Fruit fly (Drosophila melanogaster) whole organism, embryonic: ENCODE results near the gene CG14961.

Source experiments
- Aef1 ChIP-seq: fragments of 200-800 bp; sonication (Bioruptor generic); IDR thresholded peaks from 3 replicates; pipeline ENCODE4 v1.3.6; 2022; ENCODE audit warnings: missing biosample characterization, missing genetic modification characterization
- Asciz ChIP-seq: fragments of 200-800 bp; sonication (Bioruptor generic); optimal IDR thresholded peaks from 2 replicates; lab custom pipeline; 2017; ENCODE audit warnings: missing biosample characterization, mild to moderate bottlenecking, missing genetic modification characterization, missing genetic modification reagents
- Atf3 ChIP-seq: fragments of 200-800 bp; sonication (Bioruptor generic); optimal IDR thresholded peaks from 3 replicates; lab custom pipeline; 2016; ENCODE audit warnings: missing biosample characterization, missing genetic modification characterization
- CG10321 ChIP-seq: fragments of 200-800 bp; sonication (Bioruptor generic); IDR thresholded peaks from 2 replicates; pipeline ENCODE4 v1.3.6; 2022; ENCODE audit warnings: missing biosample characterization, missing genetic modification characterization
- CG10979 ChIP-seq: fragments of 200-800 bp; sonication (Bioruptor generic); optimal IDR thresholded peaks from 2 replicates; lab custom pipeline; 2018; ENCODE audit warnings: missing biosample characterization, mild to moderate bottlenecking, missing genetic modification characterization, moderate library complexity
- CG11093 ChIP-seq: fragments of 200-800 bp; sonication (Bioruptor generic); IDR thresholded peaks from 3 replicates; pipeline ENCODE4 v1.3.6; 2022; ENCODE audit warnings: missing biosample characterization, missing genetic modification characterization
- CG13424 ChIP-seq: fragments of 200-800 bp; sonication (Bioruptor generic); optimal IDR thresholded peaks from 2 replicates; lab custom pipeline; 2019; ENCODE audit warnings: missing biosample characterization, mild to moderate bottlenecking, missing genetic modification characterization, moderate library complexity
- CG14050 ChIP-seq: fragments of 200-800 bp; sonication (Bioruptor generic); IDR thresholded peaks from 3 replicates; pipeline ENCODE4 v1.3.6; 2022; ENCODE audit warnings: missing biosample characterization, missing genetic modification characterization
- CG14667 ChIP-seq: fragments of 200-800 bp; sonication (Bioruptor generic); IDR thresholded peaks from 2 replicates; pipeline ENCODE4 v1.3.6; 2022; ENCODE audit warnings: missing biosample characterization, missing genetic modification characterization
- CG15601 ChIP-seq: fragments of 200-800 bp; sonication (Bioruptor generic); optimal IDR thresholded peaks from 3 replicates; lab custom pipeline; 2019; ENCODE audit warnings: missing biosample characterization, mild to moderate bottlenecking, missing genetic modification characterization, moderate library complexity
- CG1647 ChIP-seq: fragments of 200-800 bp; sonication (Bioruptor generic); optimal IDR thresholded peaks from 3 replicates; lab custom pipeline; 2016; ENCODE audit warnings: missing biosample characterization, missing genetic modification characterization
- CG16815 ChIP-seq: fragments of 200-800 bp; sonication (Bioruptor generic); optimal IDR thresholded peaks from 3 replicates; lab custom pipeline; 2017; ENCODE audit warnings: missing biosample characterization, mild to moderate bottlenecking, missing genetic modification characterization
- CG17829 ChIP-seq: fragments of 200-800 bp; optimal IDR thresholded peaks from 2 replicates; lab custom pipeline; 2019; ENCODE audit warnings: missing biosample characterization, mild to moderate bottlenecking, missing genetic modification characterization, moderate library complexity
- CG1832 ChIP-seq: fragments of 200-800 bp; sonication (Bioruptor generic); optimal IDR thresholded peaks from 2 replicates; lab custom pipeline; 2017; ENCODE audit warnings: missing biosample characterization, mild to moderate bottlenecking, missing genetic modification characterization, inconsistent platforms
- CG18619 ChIP-seq: fragments of 200-800 bp; sonication (Bioruptor generic); optimal IDR thresholded peaks from 3 replicates; lab custom pipeline; 2017; ENCODE audit warnings: missing biosample characterization, mild to moderate bottlenecking, missing genetic modification characterization
- CG2116 ChIP-seq: fragments of 200-800 bp; sonication (Bioruptor generic); optimal IDR thresholded peaks from 3 replicates; lab custom pipeline; 2018; ENCODE audit warnings: missing biosample characterization, mild to moderate bottlenecking, missing genetic modification characterization
- CG2129 ChIP-seq: fragments of 200-800 bp; sonication (Bioruptor generic); IDR thresholded peaks from 2 replicates; pipeline ENCODE4 v1.3.6; 2022; ENCODE audit warnings: missing biosample characterization, missing genetic modification characterization; ENCODE audit not compliant: partially characterized antibody
- CG32532 ChIP-seq: fragments of 200-800 bp; sonication (Bioruptor generic); IDR thresholded peaks from 2 replicates; pipeline ENCODE4 v1.3.6; 2022; ENCODE audit warnings: missing biosample characterization, missing genetic modification characterization
- CG34376 ChIP-seq: fragments of 200-800 bp; sonication (Bioruptor generic); optimal IDR thresholded peaks from 2 replicates; lab custom pipeline; 2018; ENCODE audit warnings: missing biosample characterization, mild to moderate bottlenecking, missing genetic modification characterization
- Dbx ChIP-seq: fragments of 200-800 bp; sonication (Bioruptor generic); IDR thresholded peaks from 3 replicates; pipeline ENCODE4 v1.3.6; 2022; ENCODE audit warnings: missing biosample characterization, missing genetic modification characterization
- Dip3 ChIP-seq: fragments of 200-800 bp; sonication (Bioruptor generic); optimal IDR thresholded peaks from 3 replicates; lab custom pipeline; 2016; ENCODE audit warnings: missing biosample characterization, missing genetic modification characterization
- E2f2 ChIP-seq: fragments of 200-800 bp; sonication (Bioruptor generic); IDR thresholded peaks from 2 replicates; pipeline ENCODE4 v1.3.6; 2022; ENCODE audit warnings: missing biosample characterization, missing genetic modification characterization
- Ets97D ChIP-seq: fragments of 200-800 bp; sonication (Bioruptor generic); optimal IDR thresholded peaks from 3 replicates; lab custom pipeline; 2016; ENCODE audit warnings: missing biosample characterization, missing genetic modification characterization
- Fer1 ChIP-seq: fragments of 200-800 bp; sonication (Bioruptor generic); optimal IDR thresholded peaks from 2 replicates; lab custom pipeline; 2017; ENCODE audit warnings: missing biosample characterization, mild to moderate bottlenecking, missing genetic modification characterization
- HHEX ChIP-seq: fragments of 200-800 bp; sonication (Bioruptor generic); optimal IDR thresholded peaks from 3 replicates; lab custom pipeline; 2017; ENCODE audit warnings: missing biosample characterization, mild to moderate bottlenecking, missing genetic modification characterization, missing genetic modification reagents
- Poxn ChIP-seq: fragments of 200-800 bp; sonication (Bioruptor generic); IDR thresholded peaks from 2 replicates; pipeline ENCODE4 v1.3.6; 2022; ENCODE audit warnings: missing biosample characterization, missing genetic modification characterization
- Stat92E ChIP-seq, 3 experiments: fragments of >200 bp in 2 of 3; fragments of 200-800 bp in 1 of 3; sonication (Bioruptor generic) in 1 of 3; optimal IDR thresholded peaks; 2 replicates each; lab custom pipeline; 2017 to 2019; ENCODE audit warnings: missing biosample characterization in 3 of 3, missing genetic modification characterization in 3 of 3, mild to moderate bottlenecking in 1 of 3, moderate library complexity in 1 of 3
- al ChIP-seq: fragments of 200-800 bp; sonication (Bioruptor generic); IDR thresholded peaks from 2 replicates; pipeline ENCODE4 v1.3.6; 2022; ENCODE audit warnings: missing biosample characterization, missing genetic modification characterization
- ato ChIP-seq: fragments of 200-800 bp; sonication (Bioruptor generic); IDR thresholded peaks from 2 replicates; pipeline ENCODE4 v1.3.6; 2022; ENCODE audit warnings: missing biosample characterization, missing genetic modification characterization; ENCODE audit not compliant: partially characterized antibody
- bcd ChIP-seq: fragments of 200-800 bp; sonication (Bioruptor generic); optimal IDR thresholded peaks from 2 replicates; lab custom pipeline; 2017; ENCODE audit warnings: missing biosample characterization, mild to moderate bottlenecking, missing genetic modification characterization
- danr ChIP-seq: fragments of 200-800 bp; sonication (Bioruptor generic); IDR thresholded peaks from 2 replicates; pipeline ENCODE4 v1.3.6; 2022; ENCODE audit warnings: missing biosample characterization, missing genetic modification characterization
- dysf ChIP-seq: fragments of 200-800 bp; sonication (Bioruptor generic); IDR thresholded peaks from 3 replicates; pipeline ENCODE4 v1.3.6; 2022; ENCODE audit warnings: missing biosample characterization, missing genetic modification characterization
- grau ChIP-seq: fragments of 200-800 bp; optimal IDR thresholded peaks from 3 replicates; lab custom pipeline; 2019; ENCODE audit warnings: missing biosample characterization, mild to moderate bottlenecking, missing genetic modification characterization, moderate library complexity
- ham ChIP-seq: fragments of 200-800 bp; sonication (Bioruptor generic); IDR thresholded peaks from 2 replicates; pipeline ENCODE4 v1.3.6; 2022; ENCODE audit warnings: missing biosample characterization, missing genetic modification characterization
- hb ChIP-seq: fragments of 200-800 bp; sonication (Bioruptor generic); IDR thresholded peaks from 3 replicates; pipeline ENCODE4 v1.3.6; 2022; ENCODE audit warnings: missing biosample characterization, missing genetic modification characterization; ENCODE audit not compliant: partially characterized antibody
- hbn ChIP-seq: fragments of 200-800 bp; sonication (Bioruptor generic); IDR thresholded peaks from 2 replicates; pipeline ENCODE4 v1.3.6; 2022; ENCODE audit warnings: missing biosample characterization, missing genetic modification characterization; ENCODE audit not compliant: partially characterized antibody
- jing ChIP-seq: fragments of 200-800 bp; sonication (Bioruptor generic); optimal IDR thresholded peaks from 2 replicates; lab custom pipeline; 2018; ENCODE audit warnings: missing biosample characterization, mild to moderate bottlenecking, missing genetic modification characterization
- klu ChIP-seq: fragments of 200-800 bp; sonication (Bioruptor generic); IDR thresholded peaks from 2 replicates; pipeline ENCODE4 v1.3.6; 2022; ENCODE audit warnings: missing biosample characterization, missing genetic modification characterization
- nerfin-2 ChIP-seq: fragments of 200-800 bp; sonication (Bioruptor generic); IDR thresholded peaks from 2 replicates; pipeline ENCODE4 v1.3.6; 2022; ENCODE audit warnings: missing biosample characterization, missing genetic modification characterization; ENCODE audit not compliant: partially characterized antibody
- pita ChIP-seq: fragments of 200-800 bp; sonication (Bioruptor generic); optimal IDR thresholded peaks from 2 replicates; lab custom pipeline; 2017; ENCODE audit warnings: missing biosample characterization, mild to moderate bottlenecking, missing genetic modification characterization
- psq ChIP-seq: fragments of 200-800 bp; sonication (Bioruptor generic); optimal IDR thresholded peaks from 2 replicates; lab custom pipeline; 2017; ENCODE audit warnings: missing biosample characterization, missing genetic modification characterization
- pzg ChIP-seq: fragments of 200-800 bp; sonication (Bioruptor generic); optimal IDR thresholded peaks from 3 replicates; lab custom pipeline; 2018; ENCODE audit warnings: missing biosample characterization, mild to moderate bottlenecking, missing genetic modification characterization, moderate library complexity
- row ChIP-seq: fragments of 200-800 bp; sonication (Bioruptor generic); IDR thresholded peaks from 3 replicates; pipeline ENCODE4 v1.3.6; 2022; ENCODE audit warnings: missing biosample characterization, missing genetic modification characterization
- sisA ChIP-seq: fragments of 200-800 bp; sonication (Bioruptor generic); IDR thresholded peaks from 2 replicates; pipeline ENCODE4 v1.3.6; 2022; ENCODE audit warnings: missing biosample characterization, missing genetic modification characterization
- tll ChIP-seq, 2 experiments: fragments of 200-800 bp in 1 of 2; fragments of >200 bp in 1 of 2; sonication (Bioruptor generic) in 1 of 2; optimal IDR thresholded peaks; 2 replicates each; lab custom pipeline; 2017 to 2019; ENCODE audit warnings: missing biosample characterization in 2 of 2, missing genetic modification characterization in 2 of 2, mild to moderate bottlenecking in 1 of 2, moderate library complexity in 1 of 2
- vnd ChIP-seq: fragments of 200-800 bp; sonication (Bioruptor generic); IDR thresholded peaks from 3 replicates; pipeline ENCODE4 v1.3.6; 2022; ENCODE audit warnings: missing biosample characterization, missing genetic modification characterization; ENCODE audit not compliant: partially characterized antibody
- zen ChIP-seq: fragments of 200-800 bp; sonication (Bioruptor generic); optimal IDR thresholded peaks from 3 replicates; lab custom pipeline; 2018; ENCODE audit warnings: missing biosample characterization, mild to moderate bottlenecking, missing genetic modification characterization, moderate library complexity
- zf30C ChIP-seq: fragments of 200-800 bp; sonication (Bioruptor generic); optimal IDR thresholded peaks from 3 replicates; lab custom pipeline; 2018; ENCODE audit warnings: missing biosample characterization, mild to moderate bottlenecking, missing genetic modification characterization
- zfh1 ChIP-seq: fragments of 200-800 bp; sonication (Bioruptor generic); IDR thresholded peaks from 3 replicates; pipeline ENCODE4 v1.3.6; 2022; ENCODE audit warnings: missing biosample characterization, missing genetic modification characterization

The CG14961 gene

DNA sequence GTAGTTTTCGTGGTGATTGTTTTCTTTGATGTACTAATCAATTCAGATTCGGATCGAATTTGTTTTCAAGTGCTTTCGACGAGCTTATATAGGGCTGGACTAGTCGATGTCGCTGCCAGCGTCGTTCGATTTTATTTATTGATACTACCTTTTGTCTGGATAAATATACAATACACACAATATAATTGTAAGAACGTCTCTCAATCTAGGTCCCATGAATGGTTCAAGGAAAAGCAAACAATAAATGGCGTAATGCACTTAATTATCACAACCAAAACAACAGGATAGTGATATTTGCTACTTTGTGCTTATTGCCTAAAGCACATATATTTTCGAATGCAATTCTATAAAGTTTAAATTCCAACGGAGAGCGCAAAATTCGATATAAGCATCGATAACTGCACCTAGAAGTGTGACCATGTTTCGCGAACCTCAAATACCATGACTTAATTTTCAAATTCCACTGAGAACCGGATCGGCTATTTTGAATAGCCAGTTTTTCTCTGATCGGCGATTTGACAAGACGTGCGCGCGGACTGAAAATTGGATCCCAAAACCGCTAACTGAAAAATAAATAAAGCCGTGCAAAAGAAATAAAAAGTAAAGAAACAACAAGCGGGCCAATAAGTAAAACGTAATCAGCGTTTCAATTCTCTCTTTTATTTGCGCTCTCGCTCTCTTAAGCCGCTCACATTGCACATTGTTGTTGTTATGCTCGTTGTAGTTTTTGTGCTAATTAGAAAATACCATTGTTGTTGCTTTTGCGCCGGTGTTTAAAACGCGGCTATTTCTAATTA is 6.7 kb downstream of the CG14961 start, which contains the start of the genes Drsl6 and kst (continued):
- no peak for TF ChIP-seq CG1832
- TF ChIP-seq tll (GFP tag; optimal IDR thresholded peaks at IDR 0.05; lab: Kevin White, UChicago) = no peak
- no peak for TF ChIP-seq pita (GFP tag; lab: Kevin White, UChicago)
- TF ChIP-seq zf30C (GFP tag; lab: Kevin White, UChicago) = peak; percentile 33
- TF ChIP-seq hb = no peak
- TF ChIP-seq CG10321 = 0 out of 2 replicates have a peak, but pooled peaks have one; percentile 20
- peak; percentile 31 for TF ChIP-seq grau (tag; lab: Kevin White, UChicago)
- no peak for TF ChIP-seq zfh1 (GFP tag; lab: Robert Waterston, UW)
- peak; percentile 45 for TF ChIP-seq CG17829 (tag; lab: Kevin White, UChicago)
- TF ChIP-seq bcd (GFP tag; lab: Kevin White, UChicago) = peak; percentile 24
- TF ChIP-seq row (GFP tag; lab: Robert Waterston, UW) = peak; percentile 24; the same call in 1 of the 3 replicates
- no peak for TF ChIP-seq klu (GFP tag; lab: Robert Waterston, UW)
- TF ChIP-seq hbn (GFP tag; lab: Robert Waterston, UW) = peak; percentile 47; the same call in 1 of the 2 replicates
- no peak for TF ChIP-seq sisA (GFP tag; lab: Robert Waterston, UW)
- TF ChIP-seq Asciz (GFP tag; lab: Kevin White, UChicago) = no peak
- TF ChIP-seq CG10979 (tag; lab: Kevin White, UChicago) = no peak
- TF ChIP-seq E2f2 (GFP tag; lab: Robert Waterston, UW) = peak; percentile 91
- no peak for TF ChIP-seq ato
- peak; percentile 65 for TF ChIP-seq CG2116 (GFP tag; lab: Kevin White, UChicago)
- TF ChIP-seq pzg = peak; percentile 77
- TF ChIP-seq HHEX (GFP tag; lab: Kevin White, UChicago) = no peak
- no peak for TF ChIP-seq CG14050
- TF ChIP-seq Aef1 (GFP tag; lab: Robert Waterston, UW) = no peak
- TF ChIP-seq CG32532 = no peak
- peak; percentile 0 for TF ChIP-seq jing (GFP tag; lab: Kevin White, UChicago)
- no peak for TF ChIP-seq Poxn (GFP tag; lab: Robert Waterston, UW)
- no peak for TF ChIP-seq Stat92E (GFP tag; optimal IDR thresholded peaks at IDR 0.05; lab: Kevin White, UChicago)
- no peak for TF ChIP-seq dysf (GFP tag; lab: Robert Waterston, UW)
- TF ChIP-seq nerfin-2 = no peak
- TF ChIP-seq Dbx = peak; percentile 33; the same call in 1 of the 3 replicates
- no peak for TF ChIP-seq Dip3 (GFP tag; lab: Kevin White, UChicago)
- no peak for TF ChIP-seq CG16815 (GFP tag; lab: Kevin White, UChicago)
- TF ChIP-seq Atf3 (GFP tag; lab: Kevin White, UChicago) = no peak
- TF ChIP-seq Ets97D (GFP tag; lab: Kevin White, UChicago) = peak; percentile 41
- TF ChIP-seq al (GFP tag; lab: Robert Waterston, UW) = no peak
- TF ChIP-seq CG34376 (GFP tag; lab: Kevin White, UChicago) = peak; percentile 62
- no peak for TF ChIP-seq CG18619 (GFP tag; lab: Kevin White, UChicago)
- TF ChIP-seq zen (tag; lab: Kevin White, UChicago) = peak; percentile 56
- no peak for TF ChIP-seq ham (GFP tag; lab: Robert Waterston, UW)
- TF ChIP-seq psq (GFP tag; lab: Kevin White, UChicago) = no peak
- TF ChIP-seq danr (GFP tag; lab: Robert Waterston, UW) = no peak
- no peak for TF ChIP-seq CG14667 (GFP tag; lab: Robert Waterston, UW)
- peak; percentile 32 for TF ChIP-seq Fer1 (GFP tag; lab: Kevin White, UChicago)
- TF ChIP-seq vnd (GFP tag; lab: Robert Waterston, UW) = no peak
- TF ChIP-seq CG11093 (GFP tag; lab: Robert Waterston, UW) = no peak
- peak; percentile 13 for TF ChIP-seq CG13424 (tag; lab: Kevin White, UChicago)
- TF ChIP-seq CG1647 = no peak
- no peak for TF ChIP-seq CG2129 (GFP tag; lab: Robert Waterston, UW)
- TF ChIP-seq CG15601 (tag; lab: Kevin White, UChicago) = peak; percentile 23
